Worm (Caenorhabditis elegans) whole organism, young adult: ENCODE data around the gene cnc-9.
A peak's percentile ranks its signal among the peaks of the same experiment; 100 is the strongest.

Source experiments
- B0035.1 ChIP-seq: sonication (generic microtip); optimal IDR thresholded peaks from 2 replicates; lab custom pipeline; 2016; ENCODE audit warnings: missing genetic modification characterization, mild to moderate bottlenecking, missing compliant biosample characterization, missing genotype, missing genetic modification reagents
- F37B4.10 ChIP-seq: fragments of 200-800 bp; sonication (Bioruptor generic); IDR thresholded peaks from 2 replicates; pipeline ENCODE4 v1.3.6; 2022; ENCODE audit warnings: missing genetic modification characterization, missing compliant biosample characterization
- F39B2.1 ChIP-seq: fragments of 200-800 bp; sonication (Bioruptor generic); IDR thresholded peaks from 2 replicates; pipeline ENCODE4 v1.3.6; 2022; ENCODE audit warnings: missing genetic modification reagents, missing genetic modification characterization, missing compliant biosample characterization
- F55B11.4 ChIP-seq: sonication (generic microtip); optimal IDR thresholded peaks from 2 replicates; lab custom pipeline; 2016; ENCODE audit warnings: missing compliant biosample characterization, missing genetic modification characterization, borderline replicate concordance; ENCODE audit not compliant: insufficient read depth
- F57A8.1 ChIP-seq: fragments of 200-800 bp; sonication (Bioruptor generic); optimal IDR thresholded peaks from 2 replicates; lab custom pipeline; 2018; ENCODE audit warnings: mild to moderate bottlenecking, missing genetic modification characterization, moderate library complexity, missing compliant biosample characterization
- K12H6.12 ChIP-seq: fragments of 200-800 bp; sonication (Bioruptor generic); optimal IDR thresholded peaks from 2 replicates; lab custom pipeline; 2018; ENCODE audit warnings: mild to moderate bottlenecking, missing genetic modification characterization, missing compliant biosample characterization
- T26A5.8 ChIP-seq: sonication (generic microtip); optimal IDR thresholded peaks from 2 replicates; lab custom pipeline; 2016; ENCODE audit warnings: missing genetic modification characterization, missing compliant biosample characterization
- Y95B8A.8 ChIP-seq: fragments of 200-800 bp; sonication (Bioruptor generic); IDR thresholded peaks from 2 replicates; pipeline ENCODE4 v1.3.6; 2022; ENCODE audit warnings: missing genetic modification reagents, missing genetic modification characterization, missing compliant biosample characterization
- ZK185.1 ChIP-seq: sonication (generic microtip); optimal IDR thresholded peaks from 2 replicates; lab custom pipeline; 2016; ENCODE audit warnings: mild to moderate bottlenecking, missing genetic modification characterization, missing compliant biosample characterization; ENCODE audit not compliant: poor library complexity, severe bottlenecking
- akir-1 ChIP-seq: fragments of 200-800 bp; sonication (Bioruptor generic); optimal IDR thresholded peaks from 2 replicates; lab custom pipeline; 2018; ENCODE audit warnings: mild to moderate bottlenecking, missing genetic modification characterization, moderate library complexity, missing compliant biosample characterization
- aptf-2 ChIP-seq: fragments of 200-800 bp; sonication (Bioruptor generic); conservative IDR thresholded peaks from 2 replicates; pipeline ENCODE4 v1.3.6; 2022; ENCODE audit warnings: missing genetic modification reagents, missing genetic modification characterization, missing compliant biosample characterization
- attf-5 ChIP-seq: fragments of 200-800 bp; sonication (Bioruptor generic); optimal IDR thresholded peaks from 2 replicates; lab custom pipeline; 2018; ENCODE audit warnings: mild to moderate bottlenecking, missing genetic modification characterization, missing compliant biosample characterization
- ceh-79 ChIP-seq: sonication (generic microtip); optimal IDR thresholded peaks from 2 replicates; lab custom pipeline; 2017; ENCODE audit warnings: mild to moderate bottlenecking, missing genetic modification characterization, missing compliant biosample characterization
- chd-7 ChIP-seq: sonication (generic microtip); optimal IDR thresholded peaks from 2 replicates; lab custom pipeline; 2016; ENCODE audit warnings: mild to moderate bottlenecking, missing genetic modification characterization, moderate library complexity, missing compliant biosample characterization
- dox-1 ChIP-seq: fragments of 200-800 bp; sonication (Bioruptor generic); IDR thresholded peaks from 2 replicates; pipeline ENCODE4 v1.3.6; 2022; ENCODE audit warnings: missing genetic modification reagents, missing genetic modification characterization, missing compliant biosample characterization
- hlh-12 ChIP-seq: sonication (generic microtip); optimal IDR thresholded peaks from 2 replicates; lab custom pipeline; 2016; ENCODE audit warnings: missing genetic modification characterization, missing compliant biosample characterization
- hlh-26 ChIP-seq: fragments of 200-800 bp; sonication (Bioruptor generic); conservative IDR thresholded peaks from 2 replicates; pipeline ENCODE4 v1.3.6; 2022; ENCODE audit warnings: missing genetic modification reagents, missing genetic modification characterization, missing compliant biosample characterization
- hmg-20 ChIP-seq: fragments of 200-800 bp; sonication (Bioruptor generic); IDR thresholded peaks from 2 replicates; pipeline ENCODE4 v1.3.6; 2022; ENCODE audit warnings: missing genetic modification reagents, missing genetic modification characterization, missing compliant biosample characterization
- hsf-1 ChIP-seq: fragments of 200-800 bp; sonication (Bioruptor generic); IDR thresholded peaks from 2 replicates; pipeline ENCODE4 v1.3.6; 2022; ENCODE audit warnings: missing genetic modification reagents, missing genetic modification characterization, missing compliant biosample characterization
- lin-40 ChIP-seq: sonication (generic microtip); optimal IDR thresholded peaks from 2 replicates; lab custom pipeline; 2016; ENCODE audit warnings: missing genetic modification characterization, mild to moderate bottlenecking, missing compliant biosample characterization, missing genotype, missing genetic modification reagents
- lir-1 ChIP-seq: fragments of 200-800 bp; sonication (Bioruptor generic); conservative IDR thresholded peaks from 2 replicates; pipeline ENCODE4 v1.3.6; 2022; ENCODE audit warnings: missing genetic modification reagents, missing genetic modification characterization, missing compliant biosample characterization
- lsy-27 ChIP-seq: sonication (generic microtip); optimal IDR thresholded peaks from 2 replicates; lab custom pipeline; 2017; ENCODE audit warnings: missing genetic modification characterization, mild to moderate bottlenecking, missing compliant biosample characterization, antibody characterized with exemption, missing genotype, borderline replicate concordance; ENCODE audit not compliant: insufficient read depth
- madf-10 ChIP-seq: sonication (generic microtip); optimal IDR thresholded peaks from 2 replicates; lab custom pipeline; 2016; ENCODE audit warnings: mild to moderate bottlenecking, missing genetic modification characterization, missing compliant biosample characterization
- madf-6 ChIP-seq: fragments of 200-800 bp; sonication (Bioruptor generic); IDR thresholded peaks from 2 replicates; pipeline ENCODE4 v1.3.6; 2022; ENCODE audit warnings: missing genetic modification reagents, missing genetic modification characterization, missing compliant biosample characterization
- mes-4 ChIP-seq: sonication (generic microtip); optimal IDR thresholded peaks from 2 replicates; lab custom pipeline; 2016; ENCODE audit warnings: missing genotype, missing genetic modification characterization, missing compliant biosample characterization
- nfyb-1 ChIP-seq: fragments of 200-800 bp; sonication (Bioruptor generic); IDR thresholded peaks from 2 replicates; pipeline ENCODE4 v1.3.6; 2022; ENCODE audit warnings: missing genetic modification reagents, missing genetic modification characterization, missing compliant biosample characterization
- nhr-179 ChIP-seq: sonication (generic microtip); optimal IDR thresholded peaks from 2 replicates; lab custom pipeline; 2016; ENCODE audit warnings: mild to moderate bottlenecking, missing genetic modification characterization, missing compliant biosample characterization
- nhr-27 ChIP-seq: fragments of 200-800 bp; sonication (Bioruptor generic); optimal IDR thresholded peaks from 2 replicates; lab custom pipeline; 2018; ENCODE audit warnings: mild to moderate bottlenecking, missing genetic modification characterization, moderate library complexity, missing compliant biosample characterization
- nhr-80 ChIP-seq: sonication (generic microtip); optimal IDR thresholded peaks from 2 replicates; lab custom pipeline; 2016; ENCODE audit warnings: missing genetic modification characterization, missing compliant biosample characterization
- pbrm-1 ChIP-seq: fragments of 200-800 bp; sonication (Bioruptor generic); IDR thresholded peaks from 2 replicates; pipeline ENCODE4 v1.3.6; 2022; ENCODE audit warnings: missing genetic modification reagents, missing genetic modification characterization, missing compliant biosample characterization
- rec-8 ChIP-seq, 2 experiments: sonication (generic microtip); optimal IDR thresholded peaks; 2 replicates each; lab custom pipeline; 2016; ENCODE audit warnings: mild to moderate bottlenecking in 2 of 2, missing genetic modification characterization in 2 of 2, missing genetic modification reagents in 2 of 2, missing genotype in 2 of 2, missing biosample characterization in 1 of 2, missing compliant biosample characterization in 1 of 2, moderate library complexity in 1 of 2
- repo-1 ChIP-seq: sonication (generic microtip); optimal IDR thresholded peaks from 2 replicates; lab custom pipeline; 2017; ENCODE audit warnings: mild to moderate bottlenecking, missing genetic modification characterization, missing compliant biosample characterization
- rpc-1 ChIP-seq, 2 experiments: fragments of 150-350 bp in 1 of 2; sonication (generic microtip) in 1 of 2; optimal IDR thresholded peaks; 2 replicates each; lab custom pipeline; 2014 to 2018; ENCODE audit warnings: missing biosample characterization in 1 of 2, missing genetic modification characterization in 1 of 2, missing genetic modification reagents in 1 of 2, missing genotype in 1 of 2
- snpc-1.1 ChIP-seq: sonication (generic microtip); optimal IDR thresholded peaks from 2 replicates; lab custom pipeline; 2017; ENCODE audit warnings: missing genetic modification characterization, mild to moderate bottlenecking, missing compliant biosample characterization, antibody characterized with exemption, moderate library complexity, missing genotype, missing genetic modification reagents; ENCODE audit not compliant: insufficient read depth
- snpc-3.4 ChIP-seq: sonication (generic microtip); optimal IDR thresholded peaks from 2 replicates; lab custom pipeline; 2017; ENCODE audit warnings: missing genetic modification characterization, mild to moderate bottlenecking, missing compliant biosample characterization, antibody characterized with exemption, moderate library complexity, missing genotype, missing genetic modification reagents
- snpc-4 ChIP-seq, 5 experiments: fragments of 150-350 bp in 1 of 5; sonication (generic microtip) in 4 of 5; optimal IDR thresholded peaks; 2 replicates each; lab custom pipeline; 2014 to 2018; ENCODE audit warnings: missing genetic modification characterization in 5 of 5, missing biosample characterization in 3 of 5, antibody characterized with exemption in 2 of 5, mild to moderate bottlenecking in 2 of 5, missing compliant biosample characterization in 2 of 5, missing genotype in 2 of 5, moderate library complexity in 2 of 5, missing genetic modification reagents in 1 of 5
- sptf-2 ChIP-seq: fragments of 200-800 bp; sonication (Bioruptor generic); optimal IDR thresholded peaks from 2 replicates; lab custom pipeline; 2018; ENCODE audit warnings: mild to moderate bottlenecking, missing genetic modification characterization, missing compliant biosample characterization
- tbp1 ChIP-seq: fragments of 200-800 bp; sonication (Bioruptor generic); optimal IDR thresholded peaks from 2 replicates; lab custom pipeline; 2018; ENCODE audit warnings: mild to moderate bottlenecking, missing genetic modification characterization, missing compliant biosample characterization
- zfh-2 ChIP-seq: fragments of 200-800 bp; sonication (Bioruptor generic); conservative IDR thresholded peaks from 2 replicates; pipeline ENCODE4 v1.3.6; 2022; ENCODE audit warnings: missing genetic modification reagents, missing genetic modification characterization, missing compliant biosample characterization
- zim-3 ChIP-seq: sonication (generic microtip); optimal IDR thresholded peaks from 2 replicates; lab custom pipeline; 2017; ENCODE audit warnings: mild to moderate bottlenecking, missing genetic modification characterization, moderate library complexity, missing compliant biosample characterization
- ztf-22 ChIP-seq: fragments of 200-800 bp; sonication (Bioruptor generic); optimal IDR thresholded peaks from 2 replicates; lab custom pipeline; 2018; ENCODE audit warnings: mild to moderate bottlenecking, missing genetic modification characterization, moderate library complexity, missing compliant biosample characterization
- ztf-26 ChIP-seq: sonication (generic microtip); optimal IDR thresholded peaks from 2 replicates; lab custom pipeline; 2017; ENCODE audit warnings: missing genetic modification characterization, missing compliant biosample characterization

cnc-9 gene

ce11 chrV:7364059-7364458 is 35.9 kb downstream of the cnc-9 start, which contains the start of gene cyp-35A2:
Gene cyp-35A2, minus strand, starts transcription at chrV:7364182.
- TF ChIP-seq nhr-80 (tag; lab: Kevin White, UChicago) (peak; percentile 59), akir-1 (GFP tag; lab: Kevin White, UChicago) (no peak), ztf-26 (tag; lab: Kevin White, UChicago) (no peak), ztf-22 (GFP tag; lab: Kevin White, UChicago) (no peak)
- TF ChIP-seq, all 124 proteins: peak for 1

DNA sequence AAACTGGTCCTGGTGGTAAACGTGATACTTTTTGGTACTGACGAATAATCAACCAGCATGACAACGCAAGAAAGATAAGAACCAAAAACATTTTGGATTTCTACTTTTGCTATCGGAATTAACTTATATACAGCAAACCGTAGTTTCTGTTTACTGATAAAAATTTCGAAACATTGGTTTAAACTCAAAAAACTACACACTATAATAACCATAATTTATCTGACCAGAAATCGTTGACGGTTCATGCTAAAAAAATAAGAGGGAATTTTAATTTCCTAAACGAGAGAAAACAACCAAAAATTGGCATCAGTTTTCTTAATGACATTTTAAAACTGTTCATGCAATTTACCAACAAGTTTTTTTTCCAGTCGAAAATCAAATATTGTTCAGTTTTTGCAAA is 38.3 kb downstream of the cnc-9 start, which contains the start of gene cyp-35A1:
Gene cyp-35A1, minus strand, starts transcription at position 101 of the 400 bp plus-strand sequence.
- no peak for TF ChIP-seq ztf-26 (tag; lab: Kevin White, UChicago)
- no peak for TF ChIP-seq ceh-79 (tag; lab: Kevin White, UChicago)
- no peak for TF ChIP-seq T26A5.8 (tag; lab: Kevin White, UChicago)
- no peak for TF ChIP-seq rec-8 (tag; optimal IDR thresholded peaks at IDR 0.05; lab: Kevin White, UChicago)
- TF ChIP-seq F55B11.4: no peak
- no peak for TF ChIP-seq pbrm-1 (GFP tag; lab: Robert Waterston, UW)
- TF ChIP-seq hmg-20 (GFP tag; lab: Robert Waterston, UW): no peak
- no peak for TF ChIP-seq hlh-12 (tag; lab: Kevin White, UChicago)
- TF ChIP-seq snpc-1.1 (tag; lab: Kevin White, UChicago): no peak

ce11 chrV:7357132-7357531 is 42.9 kb downstream of the cnc-9 start, which contains the start of gene C03G6.6:
Gene C03G6.6, plus strand, starts transcription at chrV:7357432.
- TF ChIP-seq F39B2.1 (GFP tag; lab: Robert Waterston, UW) (no peak), mes-4 (no peak), B0035.1 (tag; lab: Kevin White, UChicago) (no peak), nhr-179 (tag; lab: Kevin White, UChicago) (no peak), tbp1 (no peak), dox-1 (GFP tag; lab: Robert Waterston, UW) (no peak), madf-6 (no peak), chd-7 (tag; lab: Kevin White, UChicago) (no peak), lin-40 (tag; lab: Kevin White, UChicago) (no peak), rpc-1 (optimal IDR thresholded peaks at IDR 0.05; lab: Kevin White, UChicago) (no peak), rpc-1 (tag; optimal IDR thresholded peaks at IDR 0.05; lab: Kevin White, UChicago) (no peak), madf-10 (no peak), nfyb-1 (GFP tag; lab: Robert Waterston, UW) (no peak), hlh-12 (tag; lab: Kevin White, UChicago) (no peak), repo-1 (tag; lab: Kevin White, UChicago) (no peak), hsf-1 (GFP tag; lab: Robert Waterston, UW) (no peak), snpc-4 (GFP tag; optimal IDR thresholded peaks at IDR 0.05; lab: Kevin White, UChicago) (no peak), snpc-4 (tag; optimal IDR thresholded peaks at IDR 0.05; lab: Kevin White, UChicago) (no peak), zim-3 (tag; lab: Kevin White, UChicago) (no peak), lir-1 (no peak), lsy-27 (no peak)

DNA sequence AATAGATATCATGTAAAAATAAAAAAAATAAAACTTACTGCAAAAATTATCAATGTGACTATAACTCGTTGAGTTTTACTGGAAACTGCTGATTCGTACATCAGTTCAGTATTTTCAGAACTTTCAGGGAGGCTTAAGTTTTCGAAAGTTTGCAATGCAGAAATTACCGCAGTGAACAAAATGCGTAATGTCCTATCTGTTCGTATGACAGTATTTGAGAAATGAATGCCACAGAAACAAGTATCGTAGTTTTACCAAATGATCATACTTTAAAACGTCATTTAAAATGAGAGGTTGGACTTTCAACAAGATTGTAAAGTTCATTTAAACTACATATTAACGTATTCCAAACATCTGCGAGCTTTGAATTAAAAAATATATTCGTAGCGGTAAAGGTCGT is 43.3 kb downstream of the cnc-9 start, which contains the start of gene C03G6.21:
Gene C03G6.21, minus strand, starts transcription at position 101 of the 400 bp plus-strand sequence.
- TF ChIP-seq hlh-26 (GFP tag; lab: Robert Waterston, UW) (no peak), ZK185.1 (tag; lab: Kevin White, UChicago) (no peak), nhr-27 (tag; lab: Kevin White, UChicago) (no peak), madf-6 (no peak), F57A8.1 (no peak), sptf-2 (GFP tag; lab: Kevin White, UChicago) (no peak), Y95B8A.8 (no peak), snpc-3.4 (no peak), zfh-2 (no peak), K12H6.12 (tag; lab: Kevin White, UChicago) (no peak), attf-5 (GFP tag; lab: Kevin White, UChicago) (no peak), aptf-2 (GFP tag; lab: Robert Waterston, UW) (no peak), dox-1 (GFP tag; lab: Robert Waterston, UW) (no peak), F37B4.10 (GFP tag; lab: Robert Waterston, UW) (no peak)
- TF ChIP-seq, all 124 proteins: peak for 0
